Fruit fly (Drosophila melanogaster) whole organism, embryonic: ENCODE results near the gene Cdk5alpha.
A peak's percentile ranks its signal among the peaks of the same experiment; 100 is the strongest.

ENCODE experiments used
- Adf1 ChIP-seq: fragments of 200-800 bp; sonication (Bioruptor generic); IDR thresholded peaks from 2 replicates; pipeline ENCODE4 v1.3.6; 2022; ENCODE audit warnings: missing biosample characterization, missing genetic modification characterization
- CG11695 ChIP-seq: fragments of 200-800 bp; sonication (Bioruptor generic); IDR thresholded peaks from 3 replicates; pipeline ENCODE4 v1.3.6; 2022; ENCODE audit warnings: missing biosample characterization, missing genetic modification characterization
- CG12299 ChIP-seq: fragments of 200-800 bp; sonication (Bioruptor generic); optimal IDR thresholded peaks from 2 replicates; lab custom pipeline; 2018; ENCODE audit warnings: missing biosample characterization, mild to moderate bottlenecking, missing genetic modification characterization
- CG12942 ChIP-seq: fragments of 200-800 bp; sonication (Bioruptor generic); optimal IDR thresholded peaks from 3 replicates; lab custom pipeline; 2016; ENCODE audit warnings: missing biosample characterization, missing genetic modification characterization
- CG13287 ChIP-seq: fragments of 200-800 bp; sonication (Bioruptor generic); IDR thresholded peaks from 2 replicates; pipeline ENCODE4 v1.3.6; 2022; ENCODE audit warnings: missing biosample characterization, missing genetic modification characterization; ENCODE audit not compliant: partially characterized antibody
- CG13775 ChIP-seq: fragments of 200-800 bp; sonication (Bioruptor generic); optimal IDR thresholded peaks from 3 replicates; lab custom pipeline; 2017; ENCODE audit warnings: missing biosample characterization, mild to moderate bottlenecking, missing genetic modification characterization
- CG2116 ChIP-seq: fragments of 200-800 bp; sonication (Bioruptor generic); optimal IDR thresholded peaks from 3 replicates; lab custom pipeline; 2018; ENCODE audit warnings: missing biosample characterization, mild to moderate bottlenecking, missing genetic modification characterization
- CG34376 ChIP-seq: fragments of 200-800 bp; sonication (Bioruptor generic); optimal IDR thresholded peaks from 2 replicates; lab custom pipeline; 2018; ENCODE audit warnings: missing biosample characterization, mild to moderate bottlenecking, missing genetic modification characterization
- CG3838 ChIP-seq: fragments of 200-800 bp; sonication (Bioruptor generic); optimal IDR thresholded peaks from 3 replicates; lab custom pipeline; 2016; ENCODE audit warnings: missing biosample characterization, missing genetic modification characterization
- CG4424 ChIP-seq: fragments of 200-800 bp; sonication (Bioruptor generic); optimal IDR thresholded peaks from 3 replicates; lab custom pipeline; 2016; ENCODE audit warnings: missing biosample characterization, missing genetic modification characterization
- CG7357 ChIP-seq: fragments of 200-800 bp; sonication (Bioruptor generic); IDR thresholded peaks from 3 replicates; pipeline ENCODE4 v1.3.6; 2022; ENCODE audit warnings: missing biosample characterization, missing genetic modification characterization
- CG7745 ChIP-seq: fragments of 200-800 bp; sonication (Bioruptor generic); optimal IDR thresholded peaks from 2 replicates; lab custom pipeline; 2018; ENCODE audit warnings: missing biosample characterization, mild to moderate bottlenecking, missing genetic modification characterization, moderate library complexity
- CG7928 ChIP-seq: fragments of 200-800 bp; sonication (Bioruptor generic); optimal IDR thresholded peaks from 2 replicates; lab custom pipeline; 2017; ENCODE audit warnings: missing biosample characterization, mild to moderate bottlenecking, missing genetic modification characterization
- CG9797 ChIP-seq: fragments of 200-800 bp; sonication (Bioruptor generic); optimal IDR thresholded peaks from 3 replicates; lab custom pipeline; 2018; ENCODE audit warnings: missing biosample characterization, mild to moderate bottlenecking, missing genetic modification characterization
- Chrac-16 ChIP-seq: fragments of 200-800 bp; sonication (Bioruptor generic); optimal IDR thresholded peaks from 3 replicates; lab custom pipeline; 2016; ENCODE audit warnings: missing biosample characterization, missing genetic modification characterization
- D ChIP-seq, 2 experiments: fragments of 200-800 bp in 1 of 2; fragments of >200 bp in 1 of 2; sonication (Bioruptor generic) in 1 of 2; optimal IDR thresholded peaks; 2 replicates in 1 of 2; 3 replicates in 1 of 2; lab custom pipeline; 2017; ENCODE audit warnings: mild to moderate bottlenecking in 1 of 2, missing biosample characterization in 1 of 2, missing genetic modification characterization in 1 of 2, missing genetic modification reagents in 1 of 2
- E2f1 ChIP-seq: fragments of 200-800 bp; sonication (Bioruptor generic); IDR thresholded peaks from 2 replicates; pipeline ENCODE4 v1.3.6; 2022; ENCODE audit warnings: missing biosample characterization, missing genetic modification characterization
- Hmr ChIP-seq: fragments of 200-800 bp; sonication (Bioruptor generic); optimal IDR thresholded peaks from 3 replicates; lab custom pipeline; 2017; ENCODE audit warnings: mild to moderate bottlenecking, missing biosample characterization, missing genetic modification reagents, missing genetic modification characterization
- Mes4 ChIP-seq: fragments of 200-800 bp; sonication (Bioruptor generic); optimal IDR thresholded peaks from 2 replicates; lab custom pipeline; 2016; ENCODE audit warnings: missing biosample characterization, missing genetic modification characterization
- Pdp1 ChIP-seq, 2 experiments: fragments of 200-800 bp; sonication (Bioruptor generic); optimal IDR thresholded peaks; 3 replicates each; lab custom pipeline; 2016; ENCODE audit warnings: missing biosample characterization in 2 of 2, missing genetic modification characterization in 2 of 2, mild to moderate bottlenecking in 1 of 2, moderate library complexity in 1 of 2
- Ravus ChIP-seq: fragments of 200-800 bp; sonication (Bioruptor generic); IDR thresholded peaks from 2 replicates; pipeline ENCODE4 v1.3.6; 2022; ENCODE audit warnings: missing biosample characterization, missing genetic modification characterization
- Rfx ChIP-seq: fragments of 200-800 bp; sonication (Bioruptor generic); IDR thresholded peaks from 2 replicates; pipeline ENCODE4 v1.3.6; 2022; ENCODE audit warnings: missing biosample characterization, missing genetic modification characterization
- Rx ChIP-seq: fragments of 200-800 bp; sonication (Bioruptor generic); IDR thresholded peaks from 2 replicates; pipeline ENCODE4 v1.3.6; 2022; ENCODE audit warnings: missing biosample characterization, missing genetic modification characterization
- Sox100B ChIP-seq: fragments of 200-800 bp; sonication (Bioruptor generic); optimal IDR thresholded peaks from 3 replicates; lab custom pipeline; 2018; ENCODE audit warnings: missing biosample characterization, mild to moderate bottlenecking, missing genetic modification characterization
- Spps ChIP-seq: fragments of 200-800 bp; sonication (Bioruptor generic); optimal IDR thresholded peaks from 2 replicates; lab custom pipeline; 2018; ENCODE audit warnings: missing biosample characterization, mild to moderate bottlenecking, missing genetic modification characterization
- Ssrp ChIP-seq: fragments of 200-800 bp; sonication (Bioruptor generic); optimal IDR thresholded peaks from 2 replicates; lab custom pipeline; 2018; ENCODE audit warnings: missing biosample characterization, mild to moderate bottlenecking, missing genetic modification characterization, moderate library complexity
- abd-A ChIP-seq: fragments of 200-800 bp; sonication (Bioruptor generic); optimal IDR thresholded peaks from 3 replicates; lab custom pipeline; 2019; ENCODE audit warnings: missing biosample characterization, mild to moderate bottlenecking, missing genetic modification characterization, moderate library complexity
- ara ChIP-seq: fragments of 200-800 bp; sonication (Bioruptor generic); IDR thresholded peaks from 2 replicates; pipeline ENCODE4 v1.3.6; 2022; ENCODE audit warnings: missing biosample characterization, missing genetic modification characterization
- ato ChIP-seq: fragments of 200-800 bp; sonication (Bioruptor generic); IDR thresholded peaks from 2 replicates; pipeline ENCODE4 v1.3.6; 2022; ENCODE audit warnings: missing biosample characterization, missing genetic modification characterization; ENCODE audit not compliant: partially characterized antibody
- bsh ChIP-seq, 2 experiments: fragments of 200-800 bp; sonication (Bioruptor generic); optimal IDR thresholded peaks; 2 replicates each; lab custom pipeline; 2017 to 2018; ENCODE audit warnings: mild to moderate bottlenecking in 2 of 2, missing biosample characterization in 2 of 2, missing genetic modification characterization in 2 of 2, moderate library complexity in 1 of 2
- chm ChIP-seq: fragments of 200-800 bp; sonication (Bioruptor generic); IDR thresholded peaks from 2 replicates; pipeline ENCODE4 v1.3.6; 2022; ENCODE audit warnings: missing biosample characterization, missing genetic modification characterization
- dmrt99B ChIP-seq: fragments of 200-800 bp; sonication (Bioruptor generic); optimal IDR thresholded peaks from 2 replicates; lab custom pipeline; 2018; ENCODE audit warnings: missing biosample characterization, mild to moderate bottlenecking, missing genetic modification characterization, moderate library complexity
- ems ChIP-seq: fragments of 200-800 bp; sonication (Bioruptor generic); optimal IDR thresholded peaks from 3 replicates; lab custom pipeline; 2016; ENCODE audit warnings: missing biosample characterization, missing genetic modification characterization
- en ChIP-seq: fragments of 200-800 bp; sonication (Bioruptor generic); optimal IDR thresholded peaks from 2 replicates; lab custom pipeline; 2016; ENCODE audit warnings: missing biosample characterization, missing genetic modification characterization
- esg ChIP-seq: fragments of 200-800 bp; sonication (Bioruptor generic); conservative IDR thresholded peaks from 2 replicates; pipeline ENCODE4 v1.3.6; 2022; ENCODE audit warnings: missing biosample characterization, missing genetic modification characterization
- gsb ChIP-seq: fragments of 200-800 bp; sonication (Bioruptor generic); IDR thresholded peaks from 2 replicates; pipeline ENCODE4 v1.3.6; 2022; ENCODE audit warnings: missing biosample characterization, missing genetic modification characterization
- hb ChIP-seq: fragments of 200-800 bp; sonication (Bioruptor generic); IDR thresholded peaks from 3 replicates; pipeline ENCODE4 v1.3.6; 2022; ENCODE audit warnings: missing biosample characterization, missing genetic modification characterization; ENCODE audit not compliant: partially characterized antibody
- inv ChIP-seq: fragments of 200-800 bp; sonication (Bioruptor generic); IDR thresholded peaks from 2 replicates; pipeline ENCODE4 v1.3.6; 2022; ENCODE audit warnings: missing biosample characterization, missing genetic modification characterization; ENCODE audit not compliant: partially characterized antibody
- lab ChIP-seq: fragments of 200-800 bp; sonication (Bioruptor generic); optimal IDR thresholded peaks from 3 replicates; lab custom pipeline; 2017; ENCODE audit warnings: missing biosample characterization, missing genetic modification characterization, mild to moderate bottlenecking, moderate library complexity, missing genetic modification reagents
- lilli ChIP-seq: fragments of 200-800 bp; sonication (Bioruptor generic); optimal IDR thresholded peaks from 3 replicates; lab custom pipeline; 2016; ENCODE audit warnings: missing biosample characterization, missing genetic modification characterization
- org-1 ChIP-seq: fragments of 200-800 bp; sonication (Bioruptor generic); optimal IDR thresholded peaks from 2 replicates; lab custom pipeline; 2017; ENCODE audit warnings: missing biosample characterization, missing genetic modification characterization
- run ChIP-seq: fragments of 200-800 bp; sonication (Bioruptor generic); optimal IDR thresholded peaks from 3 replicates; lab custom pipeline; 2018; ENCODE audit warnings: missing biosample characterization, mild to moderate bottlenecking, missing genetic modification characterization
- shn ChIP-seq: fragments of 200-800 bp; sonication (Bioruptor generic); optimal IDR thresholded peaks from 3 replicates; lab custom pipeline; 2016; ENCODE audit warnings: missing biosample characterization, missing genetic modification characterization
- so ChIP-seq: fragments of 200-800 bp; sonication (Bioruptor generic); IDR thresholded peaks from 3 replicates; pipeline ENCODE4 v1.3.6; 2022; ENCODE audit warnings: missing biosample characterization, missing genetic modification characterization
- tup ChIP-seq: fragments of 200-800 bp; sonication (Bioruptor generic); optimal IDR thresholded peaks from 2 replicates; lab custom pipeline; 2016; ENCODE audit warnings: missing biosample characterization, mild to moderate bottlenecking, missing genetic modification characterization, moderate library complexity
- unpg ChIP-seq: fragments of 200-800 bp; sonication (Bioruptor generic); optimal IDR thresholded peaks from 3 replicates; lab custom pipeline; 2018; ENCODE audit warnings: missing biosample characterization, mild to moderate bottlenecking, missing genetic modification characterization, moderate library complexity
- wek ChIP-seq: fragments of 200-800 bp; sonication (Bioruptor generic); optimal IDR thresholded peaks from 3 replicates; lab custom pipeline; 2018; ENCODE audit warnings: missing biosample characterization, mild to moderate bottlenecking, missing genetic modification characterization, moderate library complexity
- zen ChIP-seq: fragments of 200-800 bp; sonication (Bioruptor generic); optimal IDR thresholded peaks from 3 replicates; lab custom pipeline; 2018; ENCODE audit warnings: missing biosample characterization, mild to moderate bottlenecking, missing genetic modification characterization, moderate library complexity
- zf30C ChIP-seq: fragments of 200-800 bp; sonication (Bioruptor generic); optimal IDR thresholded peaks from 3 replicates; lab custom pipeline; 2018; ENCODE audit warnings: missing biosample characterization, mild to moderate bottlenecking, missing genetic modification characterization

Cdk5alpha gene

DNA sequence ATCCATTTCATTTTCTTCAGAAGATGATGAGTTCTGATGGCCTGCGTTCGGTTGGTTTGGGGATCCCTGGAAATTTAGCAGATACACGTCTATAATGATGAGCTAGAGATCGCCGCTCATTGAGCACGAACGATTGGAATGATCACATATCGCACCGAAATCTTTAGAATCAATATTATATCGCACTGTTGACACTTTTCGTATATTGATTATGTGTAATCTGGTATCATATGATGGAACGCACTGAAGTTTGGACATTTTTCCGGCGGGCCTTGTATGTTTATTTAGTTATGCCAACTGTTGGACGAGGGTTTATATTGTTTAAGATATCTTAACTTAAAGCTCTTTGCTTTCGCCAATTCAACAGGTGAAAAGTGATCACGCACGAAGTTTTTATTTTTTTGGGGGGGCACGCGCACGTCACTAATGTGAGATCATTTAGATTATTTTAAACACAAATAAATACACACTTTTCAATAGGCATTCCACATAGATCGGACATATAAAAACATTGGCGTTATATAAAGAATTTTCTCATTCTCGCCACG, 10.4 kb upstream of the Cdk5alpha start (continued):
- TF ChIP-seq esg (GFP tag; lab: Robert Waterston, UW): no peak
- peak; percentile 56; the same call in 1 of the 2 replicates for TF ChIP-seq Rfx (GFP tag; lab: Robert Waterston, UW)
- TF ChIP-seq wek (GFP tag; lab: Kevin White, UChicago): no peak
- no peak; the same call in none of the 2 replicates for TF ChIP-seq CG13287 (GFP tag; lab: Robert Waterston, UW)
- TF ChIP-seq bsh (GFP tag; optimal IDR thresholded peaks at IDR 0.05; lab: Kevin White, UChicago): no peak
- TF ChIP-seq Chrac-16 (GFP tag; lab: Kevin White, UChicago): no peak
- TF ChIP-seq CG4424 (GFP tag; lab: Kevin White, UChicago): peak; percentile 36
- peak; percentile 15 for TF ChIP-seq en (GFP tag; lab: Kevin White, UChicago)
- TF ChIP-seq CG9797 (GFP tag; lab: Kevin White, UChicago): no peak
- no peak for TF ChIP-seq D (optimal IDR thresholded peaks at IDR 0.05; lab: Kevin White, UChicago)
- TF ChIP-seq D (GFP tag; optimal IDR thresholded peaks at IDR 0.05; lab: Kevin White, UChicago): peak; percentile 21
- TF ChIP-seq CG2116: no peak
- TF ChIP-seq Pdp1 (GFP tag; optimal IDR thresholded peaks at IDR 0.05; lab: Kevin White, UChicago): peak in 1 of 2 experiments; percentile 69
- TF ChIP-seq unpg: no peak
- peak; percentile 33 for TF ChIP-seq Sox100B (GFP tag; lab: Kevin White, UChicago)
- TF ChIP-seq Ravus (GFP tag; lab: Robert Waterston, UW): no peak
- no peak for TF ChIP-seq run (tag; lab: Kevin White, UChicago)
- no peak for TF ChIP-seq CG7745 (tag; lab: Kevin White, UChicago)
- no peak for TF ChIP-seq CG13775 (GFP tag; lab: Kevin White, UChicago)
- TF ChIP-seq Adf1 (GFP tag; lab: Robert Waterston, UW): no peak
- no peak for TF ChIP-seq CG34376
- TF ChIP-seq gsb (GFP tag; lab: Robert Waterston, UW): no peak
- no peak for TF ChIP-seq org-1 (GFP tag; lab: Kevin White, UChicago)
- no peak for TF ChIP-seq tup (GFP tag; lab: Kevin White, UChicago)
- no peak for TF ChIP-seq CG7357 (GFP tag; lab: Robert Waterston, UW)
- no peak for TF ChIP-seq CG12299
- TF ChIP-seq abd-A: no peak
- no peak for TF ChIP-seq Mes4
- no peak for TF ChIP-seq dmrt99B
- no peak for TF ChIP-seq CG3838
- no peak for TF ChIP-seq shn (GFP tag; lab: Kevin White, UChicago)
- no peak for TF ChIP-seq Ssrp
- TF ChIP-seq zen (tag; lab: Kevin White, UChicago): no peak
- TF ChIP-seq ato (GFP tag; lab: Robert Waterston, UW): peak; percentile 11; the same call in 1 of the 2 replicates
- no peak for TF ChIP-seq CG12942 (GFP tag; lab: Kevin White, UChicago)
- TF ChIP-seq hb (GFP tag; lab: Robert Waterston, UW): peak; percentile 68; the same call in 1 of the 3 replicates
- peak; percentile 50 for TF ChIP-seq CG7928
- TF ChIP-seq zf30C (GFP tag; lab: Kevin White, UChicago): no peak
- no peak for TF ChIP-seq E2f1 (GFP tag; lab: Robert Waterston, UW)
- peak; percentile 42 for TF ChIP-seq lilli
- TF ChIP-seq Spps (tag; lab: Kevin White, UChicago): no peak
- no peak for TF ChIP-seq ems (GFP tag; lab: Kevin White, UChicago)
- TF ChIP-seq lab (GFP tag; lab: Kevin White, UChicago): no peak
- TF ChIP-seq chm: no peak
- no peak for TF ChIP-seq so (GFP tag; lab: Robert Waterston, UW)
- TF ChIP-seq ara (GFP tag; lab: Robert Waterston, UW): no peak; the same call in 1 of the 2 replicates
- TF ChIP-seq CG11695 (GFP tag; lab: Robert Waterston, UW): 0 out of 3 replicates have a peak, but pooled peaks have one; percentile 15
- TF ChIP-seq inv: peak; percentile 86
- no peak for TF ChIP-seq Rx
- no peak for TF ChIP-seq Hmr (GFP tag; lab: Kevin White, UChicago)
